Fruit fly (Drosophila melanogaster): Measurements from ENCODE around the gene CG43740.

DNA sequence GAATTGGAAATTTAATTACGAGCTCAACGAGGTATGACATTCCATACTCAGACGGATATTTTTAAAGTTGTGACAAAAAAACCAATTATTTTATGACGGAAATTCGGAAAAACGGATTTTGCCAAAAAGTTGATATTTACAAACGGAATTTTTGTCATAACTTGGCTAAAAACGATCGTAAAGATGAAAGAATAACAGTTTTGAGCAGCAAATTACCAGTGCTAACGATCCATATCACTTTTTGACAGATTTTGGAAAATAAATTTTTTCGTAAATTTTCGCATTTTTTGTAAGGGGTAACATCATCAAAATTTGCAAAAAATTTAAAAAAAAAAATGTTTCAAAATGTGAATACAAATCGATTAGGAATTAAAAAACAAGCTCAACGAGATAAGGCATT is 7.0 kb downstream of the CG43740 start:
- TF ChIP-seq CG8478 (optimal IDR thresholded peaks at IDR 0.05) (no peak), psq (optimal IDR thresholded peaks at IDR 0.05) (no peak), pan (optimal IDR thresholded peaks at IDR 0.05) (no peak), usp (GFP tag; optimal IDR thresholded peaks at IDR 0.05) (no peak), EcR (GFP tag; optimal IDR thresholded peaks at IDR 0.05) (no peak)

Measured in whole organism.